Worm (Caenorhabditis elegans) whole organism, L4/young adult: ENCODE data around the gene str-129.

Source experiments
- W03F9.2 ChIP-seq: fragments of 150-350 bp; optimal IDR thresholded peaks from 2 replicates; lab custom pipeline; 2014; ENCODE audit warnings: missing biosample characterization, missing genetic modification characterization
- dao-5 ChIP-seq: sonication (generic microtip); optimal IDR thresholded peaks from 2 replicates; lab custom pipeline; 2016; ENCODE audit warnings: missing genotype, missing genetic modification characterization, moderate library complexity, missing compliant biosample characterization
- him-1 ChIP-seq: sonication (generic microtip); optimal IDR thresholded peaks from 2 replicates; lab custom pipeline; 2016; ENCODE audit warnings: missing genotype, missing genetic modification reagents, missing genetic modification characterization, missing compliant biosample characterization

The str-129 gene

DNA sequence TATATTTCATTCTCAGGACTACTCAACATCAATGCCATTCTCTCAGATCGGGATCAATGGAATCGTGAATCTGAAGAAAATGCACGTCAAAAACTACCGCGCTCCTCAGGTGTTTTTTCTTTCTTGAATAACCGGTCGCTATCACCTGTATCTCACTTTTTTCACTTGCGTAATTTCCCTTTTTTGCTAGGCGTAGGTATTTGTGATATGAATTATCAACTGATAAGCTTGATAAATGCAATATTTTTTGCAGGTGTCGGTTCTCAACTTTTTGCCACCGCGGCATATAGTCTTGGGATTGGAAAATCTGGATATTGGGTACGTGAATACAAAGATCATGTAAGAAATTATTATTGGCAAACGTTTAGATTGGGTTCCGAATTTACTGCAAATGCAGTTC lies 37.1 kb downstream of the str-129 start:
- TF ChIP-seq dao-5 (tag; lab: Kevin White, UChicago) = no peak

- TF ChIP-seq W03F9.2 = no peak
- TF ChIP-seq him-1 (tag; lab: Kevin White, UChicago) = no peak
- TF ChIP-seq dao-5 (tag; lab: Kevin White, UChicago) = no peak
Measured at ce11 chrV:8054130-8054529, 38.2 kb downstream of the str-129 start, which contains the start of gene ZC513.2. Gene ZC513.2 (plus strand): TSS chrV:8054430.

DNA sequence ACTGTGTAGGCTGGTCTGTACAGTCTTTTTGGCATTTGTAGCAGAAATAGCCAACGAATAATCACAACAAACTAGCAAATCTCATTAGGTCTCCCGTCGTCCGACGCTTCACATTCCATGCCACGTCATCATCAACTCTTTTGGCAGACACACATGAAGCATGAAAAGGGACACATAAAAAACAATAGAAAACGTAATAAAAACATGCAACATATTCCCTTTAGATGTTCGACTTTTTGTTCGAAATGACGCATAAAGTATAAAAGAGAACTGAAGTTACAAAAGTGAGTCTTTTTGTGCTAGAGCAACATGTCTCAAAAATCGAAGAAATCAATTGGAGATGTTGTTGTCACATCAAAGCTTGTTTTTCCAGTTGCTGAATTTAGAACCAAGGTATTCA lies 40.4 kb downstream of the str-129 start, which contains the start of gene sth-1:
Gene sth-1, plus strand, starts transcription at position 301 of the 400 bp plus-strand sequence.
- no peak for TF ChIP-seq W03F9.2
- TF ChIP-seq him-1 (tag; lab: Kevin White, UChicago) = no peak
- TF ChIP-seq dao-5 (tag; lab: Kevin White, UChicago) = no peak

- no peak for TF ChIP-seq dao-5 (tag; lab: Kevin White, UChicago)
- no peak for TF ChIP-seq W03F9.2
- TF ChIP-seq him-1 (tag; lab: Kevin White, UChicago) = no peak
Measured at ce11 chrV:8050811-8051210, 41.5 kb downstream of the str-129 start, which contains the start of gene col-43. Gene col-43 (minus strand): TSS chrV:8050911.

- TF ChIP-seq W03F9.2 (no peak), dao-5 (tag; lab: Kevin White, UChicago) (no peak), him-1 (tag; lab: Kevin White, UChicago) (no peak)
Measured at ce11 chrV:8050059-8050677, 42.1 kb downstream of the str-129 start.

ce11 chrV:8046706-8047105 lies 45.6 kb downstream of the str-129 start, which contains the start of gene ZC513.3:
Gene ZC513.3 (plus strand): TSS chrV:8047006.
- no peak for TF ChIP-seq dao-5 (tag; lab: Kevin White, UChicago)
- TF ChIP-seq him-1 (tag; lab: Kevin White, UChicago) = no peak
- TF ChIP-seq W03F9.2 = no peak

ce11 chrV:8044957-8045356 lies 47.3 kb downstream of the str-129 start:
- TF ChIP-seq him-1 (tag; lab: Kevin White, UChicago) = no peak
- no peak for TF ChIP-seq W03F9.2
- TF ChIP-seq dao-5 (tag; lab: Kevin White, UChicago) = no peak

DNA sequence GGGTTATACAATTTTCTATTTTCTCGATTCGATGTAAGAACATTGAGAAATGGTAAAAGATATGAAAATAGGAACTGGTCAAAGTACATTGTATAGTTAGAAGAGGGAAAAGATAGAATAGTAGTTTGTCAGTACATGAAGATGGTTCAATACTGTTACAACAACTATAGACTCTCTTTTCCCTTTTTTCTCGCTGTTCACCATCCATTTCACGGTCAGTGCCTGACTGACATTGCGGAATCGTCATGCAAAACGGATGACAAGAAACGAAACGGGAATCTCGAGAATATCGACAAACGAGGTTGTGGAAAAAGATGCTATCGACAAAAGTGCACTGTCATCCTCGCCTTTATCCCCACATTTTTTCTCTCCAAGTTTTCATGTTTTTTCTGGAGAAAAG lies 48.6 kb downstream of the str-129 start:
- no peak for TF ChIP-seq W03F9.2
- no peak for TF ChIP-seq him-1 (tag; lab: Kevin White, UChicago)
- no peak for TF ChIP-seq dao-5 (tag; lab: Kevin White, UChicago)

DNA sequence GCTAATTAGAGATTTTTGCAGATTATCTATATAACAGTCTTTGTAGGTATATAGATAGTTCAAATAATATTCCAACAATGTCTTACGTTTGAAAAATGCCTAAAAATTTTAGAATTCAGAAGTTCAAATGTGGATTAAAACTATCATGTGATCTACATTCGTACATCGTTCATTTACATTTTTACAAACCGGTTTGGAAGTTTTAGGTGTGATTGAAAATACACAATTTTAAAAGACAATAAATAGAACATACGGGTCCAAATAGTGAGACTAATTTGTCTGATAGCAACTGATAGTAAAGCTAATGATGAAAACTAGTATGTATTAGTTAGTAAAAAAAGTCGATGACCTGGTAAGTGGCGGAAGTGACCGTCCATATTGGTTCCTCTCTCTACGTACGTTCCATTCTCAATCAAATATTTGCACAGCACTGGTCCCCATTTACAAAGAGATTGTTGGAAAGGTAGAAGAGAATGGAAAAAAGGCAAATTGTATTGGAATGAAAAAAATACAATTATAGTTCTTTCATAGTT lies 50.9 kb downstream of the str-129 start:
- TF ChIP-seq him-1 (tag; lab: Kevin White, UChicago) (no peak), W03F9.2 (no peak), dao-5 (tag; lab: Kevin White, UChicago) (no peak)
